Worm (Caenorhabditis elegans): Measurements from ENCODE around the gene ges-1.

DNA sequence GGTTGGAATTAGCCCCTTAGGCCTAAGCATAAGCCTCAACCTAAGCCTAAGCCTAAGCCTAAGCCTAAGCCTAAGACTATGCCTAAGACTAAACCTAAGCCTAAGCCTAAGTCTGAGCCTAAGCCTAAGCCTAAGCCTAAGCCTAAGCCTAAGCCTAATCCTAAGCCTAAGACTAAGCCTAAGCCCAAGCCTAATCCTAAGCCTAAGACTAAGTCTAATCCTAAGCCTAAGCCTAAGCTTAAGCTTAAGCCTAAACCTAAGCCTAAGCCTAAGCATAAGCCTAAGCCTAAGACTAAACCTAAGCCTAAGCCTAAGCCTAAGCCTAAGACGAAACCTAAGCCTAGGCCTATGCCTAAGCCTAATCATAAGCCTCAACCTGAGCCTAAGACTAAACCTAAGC lies 8.6 kb downstream of the ges-1 start:
- no peak for TF ChIP-seq dao-5 (tag; optimal IDR thresholded peaks at IDR 0.05)
- TF ChIP-seq him-1 (tag; optimal IDR thresholded peaks at IDR 0.05): no peak

Data from whole organism, L4/young adult.